Worm (Caenorhabditis elegans) whole organism, L2 larva: ENCODE results near the gene ech-4.

ENCODE experiments used
- lin-13 ChIP-seq: fragments of 150-350 bp; optimal IDR thresholded peaks from 2 replicates; lab custom pipeline; 2014; ENCODE audit warnings: missing biosample characterization, missing genetic modification reagents, missing genetic modification characterization
- unc-55 ChIP-seq: fragments of 150-350 bp; sonication (generic microtip); optimal IDR thresholded peaks from 3 replicates; lab custom pipeline; 2014; ENCODE audit warnings: missing biosample characterization, missing genetic modification reagents, missing genetic modification characterization

DNA sequence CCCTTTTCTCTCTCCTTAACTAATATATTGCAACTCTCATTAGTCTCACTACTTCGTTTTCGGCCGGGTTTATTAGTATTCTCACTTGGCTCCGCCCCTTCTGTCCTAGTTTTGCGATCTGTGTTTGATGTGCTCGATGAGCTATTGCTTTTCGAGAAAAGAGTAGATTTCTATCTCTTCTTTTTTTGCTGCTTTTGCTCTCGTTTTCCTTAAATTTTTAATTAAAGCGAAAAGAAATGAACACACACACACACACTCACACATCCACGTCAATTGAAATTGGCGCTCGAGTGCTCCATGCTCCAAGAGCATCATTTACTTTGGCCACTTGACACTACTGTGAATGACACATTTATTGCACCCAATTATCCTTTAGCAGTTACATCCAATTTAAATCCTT lies 16.4 kb upstream of the ech-4 start:
- TF ChIP-seq unc-55: no peak
- TF ChIP-seq lin-13 (GFP tag; lab: Kevin White, UChicago): no peak
